Worm (Caenorhabditis elegans): ENCODE data around the gene C05C8.1.

C05C8.1 gene

ce11 chrV:7255095-7255494 is 15.5 kb downstream of the C05C8.1 start, which contains the start of gene C05C8.8:
TSS of gene C05C8.8 (minus strand) at chrV:7255195.
- TF ChIP-seq nhr-71 (tag; optimal IDR thresholded peaks at IDR 0.05), result no peak
- TF ChIP-seq hlh-4 (tag; optimal IDR thresholded peaks at IDR 0.05), result no peak
- no peak for TF ChIP-seq fkh-8 (tag; optimal IDR thresholded peaks at IDR 0.05)
- TF ChIP-seq isw-1 (GFP tag; IDR thresholded peaks at IDR 0.05), result no peak
- no peak for TF ChIP-seq nhr-19 (GFP tag; conservative IDR thresholded peaks at IDR 0.05)
- no peak for TF ChIP-seq tbx-2 (tag; optimal IDR thresholded peaks at IDR 0.05)
- TF ChIP-seq F16B12.6 (tag; optimal IDR thresholded peaks at IDR 0.05), result no peak
- no peak for TF ChIP-seq nhr-12 (tag; optimal IDR thresholded peaks at IDR 0.05)
- TF ChIP-seq unc-62 (GFP tag; optimal IDR thresholded peaks at IDR 0.05), result no peak
- TF ChIP-seq Y116A8C.19 (tag; optimal IDR thresholded peaks at IDR 0.05; ENCODE audit: borderline replicate concordance), result no peak
- no peak for TF ChIP-seq ceh-88 (GFP tag; IDR thresholded peaks at IDR 0.05)
- no peak for TF ChIP-seq rnt-1 (tag; optimal IDR thresholded peaks at IDR 0.05)
- no peak for TF ChIP-seq xbp-1 (tag; optimal IDR thresholded peaks at IDR 0.05)

ce11 chrV:7258965-7259364 is 19.4 kb downstream of the C05C8.1 start, which contains the start of gene C13A2.12:
TSS of gene C13A2.12 (plus strand) at chrV:7259265.
- TF ChIP-seq ets-5 (GFP tag; IDR thresholded peaks at IDR 0.05) (no peak), nhr-85 (tag) (no peak), ceh-8 (GFP tag; optimal IDR thresholded peaks at IDR 0.05) (no peak), blmp-1 (tag; optimal IDR thresholded peaks at IDR 0.05) (no peak), swsn-7 (tag; optimal IDR thresholded peaks at IDR 0.05) (no peak), C16A3.4 (tag; optimal IDR thresholded peaks at IDR 0.05) (no peak), nhr-19 (GFP tag; conservative IDR thresholded peaks at IDR 0.05) (no peak), zip-4 (GFP tag; optimal IDR thresholded peaks at IDR 0.05) (no peak), unc-130 (tag; optimal IDR thresholded peaks at IDR 0.05) (no peak), pax-3 (tag; optimal IDR thresholded peaks at IDR 0.05) (no peak), lin-15B (tag; optimal IDR thresholded peaks at IDR 0.05) (no peak), egl-27 (tag; optimal IDR thresholded peaks at IDR 0.05) (no peak), F16B12.6 (tag; optimal IDR thresholded peaks at IDR 0.05) (no peak)

ce11 chrV:7264042-7264441 is 24.5 kb downstream of the C05C8.1 start, which contains the start of gene C13A2.9:
TSS of gene C13A2.9 (minus strand) at chrV:7264142.
- TF ChIP-seq sox-4 (tag; optimal IDR thresholded peaks at IDR 0.05) (no peak), unc-130 (tag; optimal IDR thresholded peaks at IDR 0.05) (no peak), snu-23 (GFP tag; optimal IDR thresholded peaks at IDR 0.05) (no peak), mep-1 (tag; optimal IDR thresholded peaks at IDR 0.05) (no peak), ceh-8 (GFP tag; optimal IDR thresholded peaks at IDR 0.05) (no peak), ceh-88 (GFP tag; IDR thresholded peaks at IDR 0.05) (no peak), lsy-2 (tag; optimal IDR thresholded peaks at IDR 0.05) (no peak), egl-27 (tag; optimal IDR thresholded peaks at IDR 0.05) (no peak), unc-62 (GFP tag; optimal IDR thresholded peaks at IDR 0.05) (no peak), Y116A8C.19 (tag; optimal IDR thresholded peaks at IDR 0.05; ENCODE audit: borderline replicate concordance) (no peak), jun-1 (tag; optimal IDR thresholded peaks at IDR 0.05) (no peak), lin-39 (tag; optimal IDR thresholded peaks at IDR 0.05) (no peak), nhr-77 (tag; optimal IDR thresholded peaks at IDR 0.05) (no peak), swsn-7 (tag; optimal IDR thresholded peaks at IDR 0.05) (no peak), nhr-19 (GFP tag; conservative IDR thresholded peaks at IDR 0.05) (no peak), lir-3 (tag; optimal IDR thresholded peaks at IDR 0.05; ENCODE audit: poor library complexity) (no peak), unc-98 (GFP tag; IDR thresholded peaks at IDR 0.05) (no peak), ets-5 (GFP tag; IDR thresholded peaks at IDR 0.05) (no peak), elt-3 (tag; optimal IDR thresholded peaks at IDR 0.05) (no peak)

ce11 chrV:7266021-7266420 is 26.4 kb downstream of the C05C8.1 start, which contains the start of gene C13A2.7:
TSS of gene C13A2.7 (plus strand) at chrV:7266321.
- TF ChIP-seq fos-1 (tag; optimal IDR thresholded peaks at IDR 0.05) (no peak), irx-1 (tag; optimal IDR thresholded peaks at IDR 0.05) (no peak), jun-1 (tag; optimal IDR thresholded peaks at IDR 0.05) (no peak), ztf-4 (tag; optimal IDR thresholded peaks at IDR 0.05) (no peak), unc-86 (tag; optimal IDR thresholded peaks at IDR 0.05) (no peak), lin-13 (GFP tag; optimal IDR thresholded peaks at IDR 0.05) (no peak), blmp-1 (tag; optimal IDR thresholded peaks at IDR 0.05) (no peak), lin-39 (tag; optimal IDR thresholded peaks at IDR 0.05) (no peak), lir-3 (tag; optimal IDR thresholded peaks at IDR 0.05; ENCODE audit: poor library complexity) (no peak), snpc-4 (tag; optimal IDR thresholded peaks at IDR 0.05) (no peak), snu-23 (GFP tag; optimal IDR thresholded peaks at IDR 0.05) (no peak), alr-1 (tag; optimal IDR thresholded peaks at IDR 0.05; ENCODE audit: borderline replicate concordance) (no peak), efl-3 (GFP tag; optimal IDR thresholded peaks at IDR 0.05) (no peak), C04F5.9 (tag; optimal IDR thresholded peaks at IDR 0.05) (no peak), nhr-12 (tag; optimal IDR thresholded peaks at IDR 0.05) (no peak), ceh-8 (GFP tag; optimal IDR thresholded peaks at IDR 0.05) (no peak)

All from whole organism, L1 larva.